Worm (Caenorhabditis elegans): ENCODE measurements around the gene pccb-1.

Gene pccb-1

DNA sequence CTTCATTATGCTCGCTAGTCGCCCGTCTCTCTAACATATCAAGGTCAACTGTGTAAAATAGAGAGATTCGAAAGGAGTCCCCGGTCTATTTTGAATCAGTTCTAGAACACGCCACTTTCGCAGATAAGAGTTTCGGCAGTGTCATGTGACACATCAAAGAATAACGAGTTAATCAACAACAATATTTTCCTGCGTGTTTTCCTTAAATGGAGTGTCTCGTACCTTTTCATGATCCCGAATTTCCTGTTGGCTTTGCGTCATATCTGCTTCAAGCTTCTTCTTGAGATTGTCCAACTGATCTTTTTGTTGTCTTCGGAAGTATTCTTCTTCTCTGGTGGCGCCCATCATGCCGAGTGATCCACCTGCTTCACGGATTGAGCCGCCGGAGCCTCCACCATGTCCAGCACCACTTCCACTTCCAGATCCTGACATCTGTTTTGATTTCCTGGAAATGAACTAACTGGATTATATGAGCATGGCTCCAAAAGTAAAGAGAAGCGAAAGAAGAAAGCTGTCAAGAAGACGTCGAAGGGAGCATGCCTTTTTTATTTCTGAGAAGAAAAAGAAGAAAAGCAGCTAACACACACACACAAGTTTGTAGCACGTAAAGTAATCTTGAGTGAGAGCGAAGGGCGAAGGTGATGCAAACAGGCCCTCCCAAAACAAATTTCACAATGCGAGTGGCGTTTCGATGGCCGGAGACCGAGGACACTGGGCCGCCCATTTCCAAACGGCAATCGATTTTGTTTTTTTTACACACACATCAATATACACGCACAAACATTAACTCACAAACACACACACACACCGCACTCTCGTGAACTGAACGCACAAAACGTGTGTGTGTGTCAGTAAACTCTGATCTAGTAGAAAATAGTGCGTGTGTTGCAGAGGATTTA, 26.0 kb downstream of the pccb-1 start:
- TF ChIP-seq ZK546.5 (tag; optimal IDR thresholded peaks at IDR 0.05) = no peak
- peak; percentile 75 for TF ChIP-seq ceh-16 (tag; optimal IDR thresholded peaks at IDR 0.05)
- no peak for TF ChIP-seq C34F6.9 (tag; optimal IDR thresholded peaks at IDR 0.05)
- TF ChIP-seq unc-55 (GFP tag; optimal IDR thresholded peaks at IDR 0.05) = no peak
- no peak for TF ChIP-seq dmd-4 (tag; optimal IDR thresholded peaks at IDR 0.05)
- TF ChIP-seq skn-1 (tag; optimal IDR thresholded peaks at IDR 0.05) = no peak
- TF ChIP-seq ztf-1 (GFP tag; conservative IDR thresholded peaks at IDR 0.05) = no peak
- TF ChIP-seq sem-4 (tag; optimal IDR thresholded peaks at IDR 0.05) = no peak
- TF ChIP-seq nhr-129 (tag; optimal IDR thresholded peaks at IDR 0.05) = peak; percentile 64
- no peak for TF ChIP-seq lin-39 (tag; optimal IDR thresholded peaks at IDR 0.05)
- TF ChIP-seq ztf-4 (tag; optimal IDR thresholded peaks at IDR 0.05) = no peak
- TF ChIP-seq peb-1 (tag; optimal IDR thresholded peaks at IDR 0.05) = no peak
- TF ChIP-seq R02D3.7 (tag; optimal IDR thresholded peaks at IDR 0.05) = no peak
- TF ChIP-seq elt-3 (tag; optimal IDR thresholded peaks at IDR 0.05) = no peak
- TF ChIP-seq Y55F3AM.14 (GFP tag; optimal IDR thresholded peaks at IDR 0.05) = no peak
- TF ChIP-seq crh-2 (tag; optimal IDR thresholded peaks at IDR 0.05) = peak; percentile 57
- TF ChIP-seq nhr-12 (tag; optimal IDR thresholded peaks at IDR 0.05) = no peak
- no peak for TF ChIP-seq alr-1 (tag; optimal IDR thresholded peaks at IDR 0.05)
- no peak for TF ChIP-seq blmp-1 (tag; optimal IDR thresholded peaks at IDR 0.05; ENCODE audit: insufficient read depth)
- no peak for TF ChIP-seq zag-1 (tag; optimal IDR thresholded peaks at IDR 0.05)
- TF ChIP-seq mbf-1 (tag; optimal IDR thresholded peaks at IDR 0.05) = no peak
- TF ChIP-seq ama-1 (optimal IDR thresholded peaks at IDR 0.05) = peak; percentile 88
- TF ChIP-seq aly-2 (tag; optimal IDR thresholded peaks at IDR 0.05) = no peak
- TF ChIP-seq unc-39 (tag; optimal IDR thresholded peaks at IDR 0.05) = no peak
- no peak for TF ChIP-seq lsy-2 (tag; optimal IDR thresholded peaks at IDR 0.05)
- TF ChIP-seq gmeb-1 (tag; optimal IDR thresholded peaks at IDR 0.05) = peak; percentile 12
- no peak for TF ChIP-seq nhr-6 (tag; optimal IDR thresholded peaks at IDR 0.05)
- no peak for TF ChIP-seq nhr-11 (tag; optimal IDR thresholded peaks at IDR 0.05)
- TF ChIP-seq F13H6.1 (tag; optimal IDR thresholded peaks at IDR 0.05) = no peak
- no peak for TF ChIP-seq mdl-1 (tag; optimal IDR thresholded peaks at IDR 0.05)
- peak; percentile 73 for TF ChIP-seq sma-3 (GFP tag; optimal IDR thresholded peaks at IDR 0.05)
- no peak for TF ChIP-seq mab-5 (tag; optimal IDR thresholded peaks at IDR 0.05)
- TF ChIP-seq ztf-11 (tag; optimal IDR thresholded peaks at IDR 0.05) = no peak
- TF ChIP-seq lin-11 (tag; optimal IDR thresholded peaks at IDR 0.05) = peak; percentile 66
- no peak for TF ChIP-seq nhr-23 (tag; optimal IDR thresholded peaks at IDR 0.05)
- peak; percentile 69 for TF ChIP-seq nhr-21 (tag; optimal IDR thresholded peaks at IDR 0.05)
- TF ChIP-seq nhr-10 (tag; optimal IDR thresholded peaks at IDR 0.05) = no peak
- TF ChIP-seq nhr-237 (tag; optimal IDR thresholded peaks at IDR 0.05) = no peak
- TF ChIP-seq nhr-77 (tag; optimal IDR thresholded peaks at IDR 0.05) = no peak
- no peak for TF ChIP-seq lin-13 (GFP tag; optimal IDR thresholded peaks at IDR 0.05)
- no peak for TF ChIP-seq ceh-82 (tag; optimal IDR thresholded peaks at IDR 0.05)
- no peak for TF ChIP-seq unc-62 (GFP tag; optimal IDR thresholded peaks at IDR 0.05)
- TF ChIP-seq egl-27 (tag; optimal IDR thresholded peaks at IDR 0.05) = no peak
- TF ChIP-seq snpc-4 (tag; optimal IDR thresholded peaks at IDR 0.05) = no peak
- TF ChIP-seq nhr-25 (tag; optimal IDR thresholded peaks at IDR 0.05) = peak; percentile 70
- TF ChIP-seq sma-9 (GFP tag; optimal IDR thresholded peaks at IDR 0.05) = peak; percentile 72
- no peak for TF ChIP-seq sma-9 (tag; optimal IDR thresholded peaks at IDR 0.05)
- TF ChIP-seq elt-1 (tag; optimal IDR thresholded peaks at IDR 0.05) = no peak
- peak; percentile 22 for TF ChIP-seq fos-1 (tag; optimal IDR thresholded peaks at IDR 0.05)

All from whole organism, L2 larva.